Worm (Caenorhabditis elegans) whole organism, young adult: ENCODE data around the gene sdha-1.

Experiments
- B0261.1 ChIP-seq: sonication (generic microtip); optimal IDR thresholded peaks from 2 replicates; lab custom pipeline; 2016; ENCODE audit warnings: mild to moderate bottlenecking, missing genetic modification characterization, moderate library complexity, missing compliant biosample characterization
- B0336.3 ChIP-seq: fragments of 200-800 bp; sonication (Bioruptor generic); IDR thresholded peaks from 2 replicates; pipeline ENCODE4 v1.3.6; 2022; ENCODE audit warnings: missing genetic modification characterization, missing compliant biosample characterization
- D2030.7 ChIP-seq: fragments of 200-800 bp; sonication (Bioruptor generic); IDR thresholded peaks from 2 replicates; pipeline ENCODE4 v1.3.6; 2022; ENCODE audit warnings: missing genetic modification reagents, missing genetic modification characterization, missing compliant biosample characterization
- F23B12.7 ChIP-seq: sonication (generic microtip); optimal IDR thresholded peaks from 2 replicates; lab custom pipeline; 2017; ENCODE audit warnings: missing genetic modification characterization, mild to moderate bottlenecking, missing compliant biosample characterization, antibody characterized with exemption, moderate library complexity; ENCODE audit not compliant: insufficient read depth
- F37B4.10 ChIP-seq: fragments of 200-800 bp; sonication (Bioruptor generic); IDR thresholded peaks from 2 replicates; pipeline ENCODE4 v1.3.6; 2022; ENCODE audit warnings: missing genetic modification characterization, missing compliant biosample characterization
- F52B5.7 ChIP-seq: sonication (generic microtip); optimal IDR thresholded peaks from 2 replicates; lab custom pipeline; 2016; ENCODE audit warnings: mild to moderate bottlenecking, missing genetic modification characterization, missing compliant biosample characterization
- Y53F4B.3 ChIP-seq: fragments of 200-800 bp; sonication (Bioruptor generic); IDR thresholded peaks from 2 replicates; pipeline ENCODE4 v1.3.6; 2022; ENCODE audit warnings: missing genetic modification reagents, missing genetic modification characterization, missing compliant biosample characterization
- Y53G8AR.9 ChIP-seq: fragments of 200-800 bp; sonication (Bioruptor generic); conservative IDR thresholded peaks from 2 replicates; pipeline ENCODE4 v1.3.6; 2022; ENCODE audit warnings: missing genetic modification reagents, missing genetic modification characterization, missing compliant biosample characterization
- Y56A3A.18 ChIP-seq: fragments of 200-800 bp; sonication (Bioruptor generic); IDR thresholded peaks from 2 replicates; pipeline ENCODE4 v1.3.6; 2022; ENCODE audit warnings: missing genetic modification reagents, missing genetic modification characterization, missing compliant biosample characterization
- Y67H2A.10 ChIP-seq: fragments of 200-800 bp; sonication (Bioruptor generic); conservative IDR thresholded peaks from 2 replicates; pipeline ENCODE4 v1.3.6; 2022; ENCODE audit warnings: missing genetic modification reagents, missing genetic modification characterization, missing compliant biosample characterization
- Y95B8A.8 ChIP-seq: fragments of 200-800 bp; sonication (Bioruptor generic); IDR thresholded peaks from 2 replicates; pipeline ENCODE4 v1.3.6; 2022; ENCODE audit warnings: missing genetic modification reagents, missing genetic modification characterization, missing compliant biosample characterization
- aptf-2 ChIP-seq: fragments of 200-800 bp; sonication (Bioruptor generic); conservative IDR thresholded peaks from 2 replicates; pipeline ENCODE4 v1.3.6; 2022; ENCODE audit warnings: missing genetic modification reagents, missing genetic modification characterization, missing compliant biosample characterization
- aptf-3 ChIP-seq: fragments of 200-800 bp; sonication (Bioruptor generic); IDR thresholded peaks from 2 replicates; pipeline ENCODE4 v1.3.6; 2022; ENCODE audit warnings: missing genetic modification characterization, missing compliant biosample characterization
- athp-1 ChIP-seq: sonication (generic microtip); optimal IDR thresholded peaks from 2 replicates; lab custom pipeline; 2017; ENCODE audit warnings: mild to moderate bottlenecking, missing genetic modification characterization, missing compliant biosample characterization
- ccch-3 ChIP-seq: fragments of 200-800 bp; sonication (Bioruptor generic); optimal IDR thresholded peaks from 2 replicates; lab custom pipeline; 2018; ENCODE audit warnings: mild to moderate bottlenecking, missing genetic modification characterization, missing compliant biosample characterization
- ceh-27 ChIP-seq: fragments of 200-800 bp; sonication (Bioruptor generic); optimal IDR thresholded peaks from 2 replicates; lab custom pipeline; 2018; ENCODE audit warnings: mild to moderate bottlenecking, missing genetic modification characterization, moderate library complexity, missing compliant biosample characterization
- chd-7 ChIP-seq: sonication (generic microtip); optimal IDR thresholded peaks from 2 replicates; lab custom pipeline; 2016; ENCODE audit warnings: mild to moderate bottlenecking, missing genetic modification characterization, moderate library complexity, missing compliant biosample characterization
- egl-18 ChIP-seq: fragments of 200-800 bp; sonication (Bioruptor generic); IDR thresholded peaks from 2 replicates; pipeline ENCODE4 v1.3.6; 2022; ENCODE audit warnings: missing genetic modification reagents, missing genetic modification characterization, missing compliant biosample characterization
- ets-4 ChIP-seq: fragments of 200-800 bp; sonication (Bioruptor generic); optimal IDR thresholded peaks from 2 replicates; lab custom pipeline; 2018; ENCODE audit warnings: mild to moderate bottlenecking, missing genetic modification characterization, missing compliant biosample characterization
- him-1 ChIP-seq: sonication (generic microtip); optimal IDR thresholded peaks from 2 replicates; lab custom pipeline; 2016; ENCODE audit warnings: missing genotype, missing genetic modification reagents, missing genetic modification characterization, missing compliant biosample characterization
- hrde-1 ChIP-seq: sonication (generic microtip); optimal IDR thresholded peaks from 2 replicates; lab custom pipeline; 2016; ENCODE audit warnings: missing genetic modification characterization, mild to moderate bottlenecking, missing compliant biosample characterization, moderate library complexity, missing genotype, missing genetic modification reagents, borderline replicate concordance
- let-526 ChIP-seq: fragments of 200-800 bp; sonication (Bioruptor generic); IDR thresholded peaks from 2 replicates; pipeline ENCODE4 v1.3.6; 2022; ENCODE audit warnings: missing genetic modification reagents, missing genetic modification characterization, missing compliant biosample characterization
- let-607 ChIP-seq, 2 experiments: fragments of 200-800 bp in 1 of 2; sonication (Bioruptor generic) in 1 of 2; sonication (generic microtip) in 1 of 2; optimal IDR thresholded peaks; 2 replicates each; lab custom pipeline; 2016 to 2018; ENCODE audit warnings: mild to moderate bottlenecking in 2 of 2, missing compliant biosample characterization in 2 of 2, missing genetic modification characterization in 2 of 2, moderate library complexity in 2 of 2, missing genotype in 1 of 2
- lsl-1 ChIP-seq: fragments of 200-800 bp; sonication (Bioruptor generic); optimal IDR thresholded peaks from 2 replicates; lab custom pipeline; 2018; ENCODE audit warnings: mild to moderate bottlenecking, missing genetic modification characterization, moderate library complexity, missing compliant biosample characterization
- madf-10 ChIP-seq: sonication (generic microtip); optimal IDR thresholded peaks from 2 replicates; lab custom pipeline; 2016; ENCODE audit warnings: mild to moderate bottlenecking, missing genetic modification characterization, missing compliant biosample characterization
- mcd-1 ChIP-seq: fragments of 200-800 bp; sonication (Bioruptor generic); IDR thresholded peaks from 2 replicates; pipeline ENCODE4 v1.3.6; 2022; ENCODE audit warnings: missing genetic modification reagents, missing genetic modification characterization, missing compliant biosample characterization
- mel-28 ChIP-seq: sonication (generic microtip); optimal IDR thresholded peaks from 2 replicates; lab custom pipeline; 2016; ENCODE audit warnings: borderline replicate concordance, mild to moderate bottlenecking, missing genetic modification characterization, missing compliant biosample characterization
- nfya-1 ChIP-seq: sonication (generic microtip); optimal IDR thresholded peaks from 2 replicates; lab custom pipeline; 2017; ENCODE audit warnings: antibody characterized with exemption, missing compliant biosample characterization, missing genetic modification characterization, borderline replicate concordance; ENCODE audit not compliant: insufficient read depth
- nfya-2 ChIP-seq: fragments of 200-800 bp; sonication (Bioruptor generic); IDR thresholded peaks from 2 replicates; pipeline ENCODE4 v1.3.6; 2022; ENCODE audit warnings: missing genetic modification reagents, missing genetic modification characterization, missing compliant biosample characterization
- pbrm-1 ChIP-seq: fragments of 200-800 bp; sonication (Bioruptor generic); IDR thresholded peaks from 2 replicates; pipeline ENCODE4 v1.3.6; 2022; ENCODE audit warnings: missing genetic modification reagents, missing genetic modification characterization, missing compliant biosample characterization
- repo-1 ChIP-seq: sonication (generic microtip); optimal IDR thresholded peaks from 2 replicates; lab custom pipeline; 2017; ENCODE audit warnings: mild to moderate bottlenecking, missing genetic modification characterization, missing compliant biosample characterization
- rpc-1 ChIP-seq, 2 experiments: fragments of 150-350 bp in 1 of 2; sonication (generic microtip) in 1 of 2; optimal IDR thresholded peaks; 2 replicates each; lab custom pipeline; 2014 to 2018; ENCODE audit warnings: missing biosample characterization in 1 of 2, missing genetic modification characterization in 1 of 2, missing genetic modification reagents in 1 of 2, missing genotype in 1 of 2
- snpc-4 ChIP-seq, 5 experiments: fragments of 150-350 bp in 1 of 5; sonication (generic microtip) in 4 of 5; optimal IDR thresholded peaks; 2 replicates each; lab custom pipeline; 2014 to 2018; ENCODE audit warnings: missing genetic modification characterization in 5 of 5, missing biosample characterization in 3 of 5, antibody characterized with exemption in 2 of 5, mild to moderate bottlenecking in 2 of 5, missing compliant biosample characterization in 2 of 5, missing genotype in 2 of 5, moderate library complexity in 2 of 5, missing genetic modification reagents in 1 of 5
- sptf-2 ChIP-seq: fragments of 200-800 bp; sonication (Bioruptor generic); optimal IDR thresholded peaks from 2 replicates; lab custom pipeline; 2018; ENCODE audit warnings: mild to moderate bottlenecking, missing genetic modification characterization, missing compliant biosample characterization
- unc-62 ChIP-seq: fragments of 150-350 bp; optimal IDR thresholded peaks from 2 replicates; lab custom pipeline; 2014; ENCODE audit warnings: missing biosample characterization, missing genetic modification reagents, missing genetic modification characterization
- zim-3 ChIP-seq: sonication (generic microtip); optimal IDR thresholded peaks from 2 replicates; lab custom pipeline; 2017; ENCODE audit warnings: mild to moderate bottlenecking, missing genetic modification characterization, moderate library complexity, missing compliant biosample characterization
- ztf-22 ChIP-seq: fragments of 200-800 bp; sonication (Bioruptor generic); optimal IDR thresholded peaks from 2 replicates; lab custom pipeline; 2018; ENCODE audit warnings: mild to moderate bottlenecking, missing genetic modification characterization, moderate library complexity, missing compliant biosample characterization
- ztf-3 ChIP-seq: fragments of 200-800 bp; sonication (Bioruptor generic); optimal IDR thresholded peaks from 2 replicates; lab custom pipeline; 2018; ENCODE audit warnings: mild to moderate bottlenecking, missing genetic modification characterization, missing compliant biosample characterization
- ztf-6 ChIP-seq: fragments of 200-800 bp; sonication (Bioruptor generic); IDR thresholded peaks from 2 replicates; pipeline ENCODE4 v1.3.6; 2022; ENCODE audit warnings: missing genetic modification reagents, missing genetic modification characterization, missing compliant biosample characterization

sdha-1 gene

DNA sequence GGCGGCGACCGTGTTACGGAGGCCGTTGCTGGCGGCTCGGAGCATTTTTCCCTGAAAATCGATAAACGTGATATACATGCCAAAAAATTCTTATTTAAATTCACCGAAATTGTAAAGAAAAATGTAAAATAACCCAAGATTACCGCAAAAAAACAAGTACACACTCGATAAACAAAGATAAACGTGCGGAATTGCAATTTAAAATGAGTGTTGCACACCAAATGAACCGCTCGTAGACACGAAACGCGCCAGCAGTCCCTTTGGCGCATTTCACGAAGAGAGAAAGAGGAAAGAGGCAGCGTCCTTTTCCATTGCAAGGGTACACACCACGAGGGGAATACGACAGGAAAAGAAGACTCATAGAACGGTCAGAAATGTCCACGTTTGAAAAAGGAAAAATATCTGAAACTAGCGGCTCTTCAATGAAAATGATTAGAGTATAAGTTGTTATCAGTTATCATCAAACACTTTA is at the start of gene sdha-1 (continued):
- TF ChIP-seq F23B12.7 (tag; lab: Kevin White, UChicago): peak; percentile 63
- no peak for TF ChIP-seq hrde-1 (tag; lab: Kevin White, UChicago)
- TF ChIP-seq mcd-1 (GFP tag; lab: Robert Waterston, UW): peak; percentile 71
- TF ChIP-seq let-607 (tag; optimal IDR thresholded peaks at IDR 0.05; lab: Kevin White, UChicago): peak in 1 of 2 experiments; percentile 35
- TF ChIP-seq chd-7: peak; percentile 17
- peak; percentile 64 for TF ChIP-seq ets-4
- peak; percentile 81 for TF ChIP-seq ztf-22

DNA sequence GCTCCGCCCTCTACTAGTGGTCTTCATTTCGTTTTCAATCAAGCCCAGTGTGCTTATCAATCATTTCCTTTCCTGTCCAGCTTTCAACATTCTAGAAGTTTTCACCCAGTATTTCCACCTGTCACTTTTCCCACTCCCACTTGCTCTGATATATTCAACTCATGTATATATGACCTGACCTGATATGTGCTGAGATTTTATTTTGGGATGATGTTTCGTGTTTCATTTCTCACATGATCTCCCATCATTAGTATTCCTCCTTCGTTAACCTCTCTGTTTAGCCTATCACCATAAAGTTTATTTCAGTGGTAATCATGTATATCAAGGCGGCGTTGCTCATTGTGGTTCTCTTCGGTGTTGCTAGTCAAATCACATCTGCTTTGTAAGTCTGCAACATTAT is 47.1 kb upstream of the sdha-1 start, which contains the start of gene nlp-7:
Gene nlp-7 (plus strand): TSS at position 301 of the 400 bp plus-strand sequence.
- no peak for TF ChIP-seq let-526 (GFP tag; lab: Robert Waterston, UW)
- no peak for TF ChIP-seq Y56A3A.18 (GFP tag; lab: Robert Waterston, UW)
- TF ChIP-seq pbrm-1 (GFP tag; lab: Robert Waterston, UW): no peak
- no peak for TF ChIP-seq D2030.7 (GFP tag; lab: Robert Waterston, UW)
- TF ChIP-seq Y95B8A.8: no peak
- TF ChIP-seq egl-18: no peak
- TF ChIP-seq nfya-1 (tag; lab: Kevin White, UChicago): no peak
- TF ChIP-seq ccch-3 (GFP tag; lab: Kevin White, UChicago): no peak
- no peak for TF ChIP-seq ztf-22
- no peak for TF ChIP-seq him-1 (tag; lab: Kevin White, UChicago)
- no peak for TF ChIP-seq madf-10
- no peak for TF ChIP-seq Y53G8AR.9
- TF ChIP-seq mcd-1 (GFP tag; lab: Robert Waterston, UW): no peak
- no peak for TF ChIP-seq aptf-2 (GFP tag; lab: Robert Waterston, UW)
- TF ChIP-seq zim-3 (tag; lab: Kevin White, UChicago): no peak
- no peak for TF ChIP-seq Y67H2A.10 (GFP tag; lab: Robert Waterston, UW)
- no peak for TF ChIP-seq aptf-3
- TF ChIP-seq Y53F4B.3: no peak
- no peak for TF ChIP-seq B0261.1 (tag; lab: Kevin White, UChicago)

DNA sequence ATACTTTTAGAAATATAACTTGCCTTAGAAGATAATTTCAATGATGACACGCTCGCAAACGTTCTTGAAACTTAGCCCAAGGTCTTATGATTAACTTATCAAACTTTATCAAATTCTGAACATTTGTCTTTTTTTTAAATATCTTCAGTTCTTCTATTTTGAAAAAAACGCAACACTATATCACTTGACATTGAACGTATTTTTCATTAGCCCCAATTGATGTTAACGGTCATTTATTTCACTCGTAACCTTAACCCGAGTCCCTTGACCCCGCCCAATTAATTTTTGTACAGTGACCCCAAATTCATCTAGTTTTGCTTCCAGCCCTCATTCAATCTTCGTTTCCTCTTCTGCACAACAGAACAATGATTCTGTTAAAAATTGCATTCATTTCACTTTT is 40.0 kb upstream of the sdha-1 start, which contains the start of gene F18E9.3:
Gene F18E9.3 (plus strand): TSS at position 311 of the 400 bp plus-strand sequence.
- TF ChIP-seq ceh-27: no peak
- TF ChIP-seq athp-1 (tag; lab: Kevin White, UChicago): no peak
- no peak for TF ChIP-seq unc-62 (GFP tag; lab: Kevin White, UChicago)
- TF ChIP-seq B0336.3: no peak
- no peak for TF ChIP-seq sptf-2
- no peak for TF ChIP-seq ztf-6
- no peak for TF ChIP-seq Y67H2A.10 (GFP tag; lab: Robert Waterston, UW)
- TF ChIP-seq ets-4: no peak
- TF ChIP-seq ztf-3 (GFP tag; lab: Kevin White, UChicago): no peak
- no peak for TF ChIP-seq snpc-4 (GFP tag; optimal IDR thresholded peaks at IDR 0.05; lab: Kevin White, UChicago)
- TF ChIP-seq snpc-4 (tag; optimal IDR thresholded peaks at IDR 0.05; lab: Kevin White, UChicago): no peak
- no peak for TF ChIP-seq F37B4.10
- no peak for TF ChIP-seq nfya-2 (GFP tag; lab: Robert Waterston, UW)
- no peak for TF ChIP-seq mel-28 (tag; lab: Kevin White, UChicago)
- TF ChIP-seq lsl-1 (GFP tag; lab: Kevin White, UChicago): no peak
- no peak for TF ChIP-seq F52B5.7
- TF ChIP-seq repo-1 (tag; lab: Kevin White, UChicago): no peak
- no peak for TF ChIP-seq rpc-1 (optimal IDR thresholded peaks at IDR 0.05; lab: Kevin White, UChicago)
- no peak for TF ChIP-seq rpc-1 (tag; optimal IDR thresholded peaks at IDR 0.05; lab: Kevin White, UChicago)
